Worm (Caenorhabditis elegans): ENCODE measurements around the gene C50B6.3.
A peak's percentile ranks its signal among the peaks of the same experiment; 100 is the strongest.

The C50B6.3 gene

ce11 chrV:13304663-13305188 is 8.6 kb upstream of the C50B6.3 start, which contains the start of gene C26E1.2:
Gene C26E1.2, plus strand, starts transcription at chrV:13305138.
- TF ChIP-seq tbp1 (GFP tag; optimal IDR thresholded peaks at IDR 0.05) (no peak), zim-3 (tag; optimal IDR thresholded peaks at IDR 0.05) (no peak), F49E8.2 (tag; optimal IDR thresholded peaks at IDR 0.05; ENCODE audit: insufficient read depth) (no peak), F23B12.7 (tag; optimal IDR thresholded peaks at IDR 0.05; ENCODE audit: insufficient read depth) (no peak), snpc-3.4 (tag; optimal IDR thresholded peaks at IDR 0.05) (no peak), dpl-1 (GFP tag; optimal IDR thresholded peaks at IDR 0.05) (no peak), C06A6.2 (GFP tag; conservative IDR thresholded peaks at IDR 0.05) (no peak), nhr-80 (tag; optimal IDR thresholded peaks at IDR 0.05) (peak; percentile 73), tbx-9 (tag; optimal IDR thresholded peaks at IDR 0.05; ENCODE audit: borderline replicate concordance) (no peak), cebp-1 (GFP tag; IDR thresholded peaks at IDR 0.05) (no peak), cebp-1 (tag; optimal IDR thresholded peaks at IDR 0.05) (peak; percentile 15), hsf-1 (GFP tag; IDR thresholded peaks at IDR 0.05) (no peak), atf-7 (tag; optimal IDR thresholded peaks at IDR 0.05) (no peak), lir-1 (GFP tag; conservative IDR thresholded peaks at IDR 0.05) (no peak), ztf-28 (GFP tag; IDR thresholded peaks at IDR 0.05) (no peak)

ce11 chrV:13308616-13309015 is 4.8 kb upstream of the C50B6.3 start, which contains the start of gene C50B6.1:
Gene C50B6.1, plus strand, starts transcription at chrV:13308916.
- TF ChIP-seq rec-8 (tag; optimal IDR thresholded peaks at IDR 0.05), result no peak
- no peak for TF ChIP-seq aptf-3 (GFP tag; IDR thresholded peaks at IDR 0.05)
- TF ChIP-seq repo-1 (tag; optimal IDR thresholded peaks at IDR 0.05), result no peak
- TF ChIP-seq nfya-1 (tag; optimal IDR thresholded peaks at IDR 0.05; ENCODE audit: borderline replicate concordance, insufficient read depth), result no peak
- no peak for TF ChIP-seq B0019.2 (GFP tag; conservative IDR thresholded peaks at IDR 0.05)
- no peak for TF ChIP-seq sdz-38 (tag; optimal IDR thresholded peaks at IDR 0.05)
- TF ChIP-seq hsf-1 (GFP tag; IDR thresholded peaks at IDR 0.05), result no peak
- TF ChIP-seq akir-1 (GFP tag; optimal IDR thresholded peaks at IDR 0.05), result no peak
- no peak for TF ChIP-seq zim-3 (tag; optimal IDR thresholded peaks at IDR 0.05)
- TF ChIP-seq ekl-4 (GFP tag; IDR thresholded peaks at IDR 0.05), result no peak
- TF ChIP-seq ztf-6 (GFP tag; IDR thresholded peaks at IDR 0.05), result no peak
- TF ChIP-seq ztf-25 (GFP tag; IDR thresholded peaks at IDR 0.05), result no peak
- no peak for TF ChIP-seq pbrm-1 (GFP tag; IDR thresholded peaks at IDR 0.05)

- TF ChIP-seq egl-44 (GFP tag; IDR thresholded peaks at IDR 0.05), result no peak
- no peak for TF ChIP-seq B0019.2 (GFP tag; conservative IDR thresholded peaks at IDR 0.05)
- TF ChIP-seq lir-1 (GFP tag; conservative IDR thresholded peaks at IDR 0.05), result no peak
- TF ChIP-seq lin-35 (GFP tag; optimal IDR thresholded peaks at IDR 0.05), result no peak
- TF ChIP-seq cebp-2 (GFP tag; IDR thresholded peaks at IDR 0.05), result no peak
- no peak for TF ChIP-seq ztf-18 (tag; optimal IDR thresholded peaks at IDR 0.05)
- TF ChIP-seq hsf-1 (GFP tag; IDR thresholded peaks at IDR 0.05), result peak; percentile 68
- TF ChIP-seq ceh-79 (tag; optimal IDR thresholded peaks at IDR 0.05), result no peak
- peak; percentile 25 for TF ChIP-seq lin-54 (GFP tag; optimal IDR thresholded peaks at IDR 0.05)
- peak; percentile 20 for TF ChIP-seq repo-1 (tag; optimal IDR thresholded peaks at IDR 0.05)
- TF ChIP-seq F22D6.2 (tag; optimal IDR thresholded peaks at IDR 0.05), result no peak
- no peak for TF ChIP-seq nhr-120 (GFP tag; IDR thresholded peaks at IDR 0.05)
- no peak for TF ChIP-seq ztf-26 (tag; optimal IDR thresholded peaks at IDR 0.05)
- no peak for TF ChIP-seq lag-1 (GFP tag; IDR thresholded peaks at IDR 0.05)
- TF ChIP-seq T07F8.4 (tag; optimal IDR thresholded peaks at IDR 0.05), result no peak
- TF ChIP-seq nfya-2 (GFP tag; IDR thresholded peaks at IDR 0.05), result no peak
- TF ChIP-seq Y79H2A.3 (GFP tag; conservative IDR thresholded peaks at IDR 0.05), result no peak
- no peak for TF ChIP-seq hmg-20 (GFP tag; IDR thresholded peaks at IDR 0.05)
- TF ChIP-seq lin-26 (GFP tag; IDR thresholded peaks at IDR 0.05), result no peak
- TF ChIP-seq F52B5.7 (tag; optimal IDR thresholded peaks at IDR 0.05), result peak; percentile 21
- peak; percentile 54 for TF ChIP-seq tlf-1 (GFP tag; optimal IDR thresholded peaks at IDR 0.05)
- no peak for TF ChIP-seq hlh-26 (GFP tag; conservative IDR thresholded peaks at IDR 0.05)
- no peak for TF ChIP-seq rpc-1 (optimal IDR thresholded peaks at IDR 0.05)
- no peak for TF ChIP-seq rpc-1 (tag; optimal IDR thresholded peaks at IDR 0.05)
- TF ChIP-seq F39B2.1 (GFP tag; IDR thresholded peaks at IDR 0.05), result no peak
- TF ChIP-seq zim-3 (tag; optimal IDR thresholded peaks at IDR 0.05), result no peak
Measured at ce11 chrV:13309806-13310205, 3.6 kb upstream of the C50B6.3 start.
